Fruit fly (Drosophila melanogaster) whole organism, prepupa: ENCODE results near the gene CG3032.

Source experiments
- Eip93F ChIP-seq: fragments of 200-800 bp; sonication (Bioruptor generic); optimal IDR thresholded peaks from 2 replicates; lab custom pipeline; 2016; ENCODE audit warnings: missing biosample characterization, mild to moderate bottlenecking, missing genetic modification characterization
- Ets96B ChIP-seq: fragments of 200-800 bp; optimal IDR thresholded peaks from 2 replicates; lab custom pipeline; 2019; ENCODE audit warnings: missing biosample characterization, mild to moderate bottlenecking, missing genetic modification characterization, moderate library complexity
- Gug ChIP-seq: fragments of 200-800 bp; sonication (Bioruptor generic); IDR thresholded peaks from 2 replicates; pipeline ENCODE4 v1.3.6; 2022; ENCODE audit warnings: missing biosample characterization, missing genetic modification characterization
- Hr38 ChIP-seq: sonication (Bioruptor generic); optimal IDR thresholded peaks from 2 replicates; lab custom pipeline; 2016; ENCODE audit warnings: missing biosample characterization, missing genetic modification characterization
- dac ChIP-seq: fragments of 200-800 bp; sonication (Bioruptor generic); optimal IDR thresholded peaks from 2 replicates; lab custom pipeline; 2017; ENCODE audit warnings: missing biosample characterization, mild to moderate bottlenecking, missing genetic modification characterization
- fd59A ChIP-seq: fragments of 200-800 bp; sonication (Bioruptor generic); optimal IDR thresholded peaks from 2 replicates; lab custom pipeline; 2017; ENCODE audit warnings: missing biosample characterization, mild to moderate bottlenecking, missing genetic modification characterization, missing genetic modification reagents

- TF ChIP-seq Gug (GFP tag; lab: Robert Waterston, UW): no peak
- no peak for TF ChIP-seq Hr38
- TF ChIP-seq Eip93F (GFP tag; lab: Kevin White, UChicago): peak; percentile 7
- TF ChIP-seq dac: no peak
- TF ChIP-seq fd59A (GFP tag; lab: Kevin White, UChicago): no peak
- TF ChIP-seq Ets96B (tag; lab: Kevin White, UChicago): no peak
Observed at dm6 chrX:6990105-6990504, 23.6 kb downstream of the CG3032 start.
